Worm (Caenorhabditis elegans) whole organism, L4/young adult: ENCODE results near the gene ZK896.1.

Experiments
- W03F9.2 ChIP-seq: fragments of 150-350 bp; optimal IDR thresholded peaks from 2 replicates; lab custom pipeline; 2014; ENCODE audit warnings: missing biosample characterization, missing genetic modification characterization
- dao-5 ChIP-seq: sonication (generic microtip); optimal IDR thresholded peaks from 2 replicates; lab custom pipeline; 2016; ENCODE audit warnings: missing genotype, missing genetic modification characterization, moderate library complexity, missing compliant biosample characterization
- him-1 ChIP-seq: sonication (generic microtip); optimal IDR thresholded peaks from 2 replicates; lab custom pipeline; 2016; ENCODE audit warnings: missing genotype, missing genetic modification reagents, missing genetic modification characterization, missing compliant biosample characterization

ce11 chrIV:12899392-12899791 lies 24.2 kb upstream of the ZK896.1 start, which contains the start of gene K08D8.9:
- no peak for TF ChIP-seq him-1 (tag; lab: Kevin White, UChicago)
- no peak for TF ChIP-seq W03F9.2 (tag; lab: Kevin White, UChicago)
- TF ChIP-seq dao-5 (tag; lab: Kevin White, UChicago) = no peak
